Worm (Caenorhabditis elegans): ENCODE data around the gene R09E10.13.

- TF ChIP-seq snpc-4 (GFP tag; optimal IDR thresholded peaks at IDR 0.05): no peak
- no peak for TF ChIP-seq snpc-4 (tag; optimal IDR thresholded peaks at IDR 0.05)
- TF ChIP-seq athp-1 (tag; optimal IDR thresholded peaks at IDR 0.05): no peak
- no peak for TF ChIP-seq F22D6.2 (tag; optimal IDR thresholded peaks at IDR 0.05)
- no peak for TF ChIP-seq zfh-2 (GFP tag; conservative IDR thresholded peaks at IDR 0.05)
Measured at ce11 chrIV:10277716-10278115, 17.2 kb downstream of the R09E10.13 start, which contains the start of gene Y43C5A.4.
